Fruit fly (Drosophila melanogaster) S2 (cell line): ENCODE results near the gene Dpp10.

Experiments
- CG8478 ChIP-seq: fragments of >200 bp; optimal IDR thresholded peaks from 2 replicates; lab custom pipeline; 2018
- CTCF ChIP-seq, 2 experiments: fragments of >200 bp; optimal IDR thresholded peaks; 2 replicates each; lab custom pipeline; 2018

DNA sequence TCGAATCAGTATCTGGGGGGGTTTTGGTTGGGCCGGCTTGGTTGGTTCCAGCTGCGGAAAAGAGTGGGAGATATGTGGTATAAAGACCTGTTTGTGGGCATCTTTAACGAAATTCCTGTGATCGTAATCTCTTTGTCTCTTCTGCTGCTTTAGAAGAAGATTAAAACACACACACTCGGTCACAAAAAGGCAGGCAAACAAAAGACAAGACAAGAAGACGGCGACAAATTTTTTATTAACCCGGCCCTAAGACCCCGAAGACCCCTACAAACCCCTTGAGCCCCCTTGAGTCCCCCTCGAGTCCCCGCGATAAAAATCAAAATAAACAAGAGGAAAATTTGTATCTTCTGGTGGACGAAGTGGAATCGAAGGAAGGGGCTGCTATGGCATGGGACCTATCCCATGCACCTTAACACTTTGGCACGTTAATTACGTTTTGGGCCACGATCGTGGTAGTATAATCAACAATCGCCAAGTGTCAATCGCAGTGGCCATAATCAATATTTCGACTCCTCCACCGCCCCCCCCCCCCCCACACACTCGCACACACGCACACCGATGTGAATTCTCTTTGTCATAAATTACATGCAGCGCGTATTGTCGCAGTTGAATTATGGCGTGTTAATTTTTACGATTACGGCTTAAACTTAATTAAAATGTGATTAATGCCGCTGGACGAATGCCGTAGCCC, 66.6 kb downstream of the Dpp10 start:
- no peak for TF ChIP-seq CTCF (optimal IDR thresholded peaks at IDR 0.05; lab: Kevin White, UChicago)
- no peak for TF ChIP-seq CG8478 (lab: Kevin White, UChicago)
